Fruit fly (Drosophila melanogaster): ENCODE measurements around the gene TFAM.

DNA sequence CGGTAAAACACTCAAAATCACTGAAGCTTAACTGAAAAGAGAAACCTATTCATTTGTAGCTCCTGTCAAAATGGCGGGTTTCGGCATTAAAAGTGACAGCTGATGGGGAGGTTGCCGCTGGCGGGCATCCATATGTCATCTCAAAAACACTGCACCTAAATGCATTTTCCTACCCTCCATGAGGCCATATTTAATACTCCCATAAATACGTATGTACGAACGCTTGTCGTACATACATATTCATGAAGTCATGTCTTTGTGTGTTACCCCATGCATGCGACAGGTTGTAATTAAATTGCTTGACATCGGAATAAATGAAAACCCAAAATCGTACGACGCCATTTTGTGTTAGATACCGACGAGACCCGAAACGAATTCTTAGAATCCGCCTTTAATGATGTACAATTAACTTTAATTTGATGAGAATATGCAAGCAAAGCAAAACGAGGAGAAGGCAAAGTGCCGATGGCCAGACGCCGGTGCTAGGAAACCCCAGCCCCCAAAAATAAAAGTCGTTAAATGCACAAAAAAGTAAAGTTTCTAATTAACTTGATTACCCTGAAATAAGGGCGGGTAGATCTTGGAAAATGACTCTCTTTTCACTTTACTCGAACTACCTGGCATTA lies 19.6 kb upstream of the TFAM start:
- TF ChIP-seq CG8119 (GFP tag; IDR thresholded peaks at IDR 0.05) (no peak), ss (GFP tag; optimal IDR thresholded peaks at IDR 0.05) (no peak), CG11902 (GFP tag; optimal IDR thresholded peaks at IDR 0.05) (no peak)

Data from whole organism, prepupa.